Worm (Caenorhabditis elegans): Measurements from ENCODE around the gene egl-1.

ce11 chrV:14472229-14472628 lies 40.1 kb upstream of the egl-1 start, which contains the start of gene clec-227:
- TF ChIP-seq nhr-28 (tag; optimal IDR thresholded peaks at IDR 0.05) (no peak), R02D3.7 (tag; optimal IDR thresholded peaks at IDR 0.05) (no peak), nhr-12 (tag; optimal IDR thresholded peaks at IDR 0.05) (no peak), ceh-9 (tag; optimal IDR thresholded peaks at IDR 0.05) (no peak), nhr-11 (tag; optimal IDR thresholded peaks at IDR 0.05) (no peak), zag-1 (tag; optimal IDR thresholded peaks at IDR 0.05) (no peak), ceh-28 (tag; optimal IDR thresholded peaks at IDR 0.05) (no peak), unc-39 (tag; optimal IDR thresholded peaks at IDR 0.05) (no peak), fkh-10 (GFP tag; optimal IDR thresholded peaks at IDR 0.05) (no peak)
